Worm (Caenorhabditis elegans) whole organism, L4/young adult: ENCODE results near the gene gro-1.

Experiments used
- dao-5 ChIP-seq: sonication (generic microtip); optimal IDR thresholded peaks from 2 replicates; lab custom pipeline; 2016; ENCODE audit warnings: missing genotype, missing genetic modification characterization, moderate library complexity, missing compliant biosample characterization
- him-1 ChIP-seq: sonication (generic microtip); optimal IDR thresholded peaks from 2 replicates; lab custom pipeline; 2016; ENCODE audit warnings: missing genotype, missing genetic modification reagents, missing genetic modification characterization, missing compliant biosample characterization

ce11 chrIII:5228839-5229238 lies 36.1 kb upstream of the gro-1 start:
- no peak for TF ChIP-seq him-1 (tag; lab: Kevin White, UChicago)
- no peak for TF ChIP-seq dao-5 (tag; lab: Kevin White, UChicago)
